Fruit fly (Drosophila melanogaster): ENCODE results near the gene CG1307.

CG1307 gene

dm6 chr3R:6657278-6658246, at the start of gene CG1307, which contains the start of gene twr:
Gene CG1307 (minus strand): TSS chr3R:6657442.
Gene twr (plus strand): TSS chr3R:6657882.
- TF ChIP-seq EcR (GFP tag; optimal IDR thresholded peaks at IDR 0.05), result no peak
- no peak for TF ChIP-seq CG8478 (optimal IDR thresholded peaks at IDR 0.05)

- TF ChIP-seq usp (GFP tag; optimal IDR thresholded peaks at IDR 0.05) (no peak), pan (optimal IDR thresholded peaks at IDR 0.05) (no peak)
Observed at dm6 chr3R:6706327-6706726, 49.1 kb upstream of the CG1307 start.

dm6 chr3R:6703784-6704183, 46.5 kb upstream of the CG1307 start, which contains the start of gene Ccp84Aa:
Gene Ccp84Aa (plus strand): TSS chr3R:6704084.
- TF ChIP-seq Dll (optimal IDR thresholded peaks at IDR 0.05), result no peak
- TF ChIP-seq CG8478 (optimal IDR thresholded peaks at IDR 0.05), result no peak
- TF ChIP-seq EcR (GFP tag; optimal IDR thresholded peaks at IDR 0.05), result no peak
- TF ChIP-seq psq (optimal IDR thresholded peaks at IDR 0.05), result no peak
- no peak for TF ChIP-seq pan (optimal IDR thresholded peaks at IDR 0.05)
- TF ChIP-seq usp (GFP tag; optimal IDR thresholded peaks at IDR 0.05), result no peak

- TF ChIP-seq pan (optimal IDR thresholded peaks at IDR 0.05) (no peak), psq (optimal IDR thresholded peaks at IDR 0.05) (no peak), CG8478 (optimal IDR thresholded peaks at IDR 0.05) (no peak), EcR (GFP tag; optimal IDR thresholded peaks at IDR 0.05) (no peak), usp (GFP tag; optimal IDR thresholded peaks at IDR 0.05) (no peak), Dll (optimal IDR thresholded peaks at IDR 0.05) (no peak)
Observed at dm6 chr3R:6702777-6703176, 45.5 kb upstream of the CG1307 start, which contains the start of gene Ccp84Ab. Gene Ccp84Ab (minus strand): TSS chr3R:6702877.

- TF ChIP-seq pan (optimal IDR thresholded peaks at IDR 0.05), result no peak
- no peak for TF ChIP-seq psq (optimal IDR thresholded peaks at IDR 0.05)
- TF ChIP-seq EcR (GFP tag; optimal IDR thresholded peaks at IDR 0.05), result no peak
Observed at dm6 chr3R:6696221-6696749, 39.0 kb upstream of the CG1307 start, which contains the start of gene Ccp84Ac. Gene Ccp84Ac (minus strand): TSS chr3R:6696271.

dm6 chr3R:6692432-6692831, 35.2 kb upstream of the CG1307 start, which contains the start of gene Ccp84Ad:
Gene Ccp84Ad (plus strand): TSS chr3R:6692732.
- no peak for TF ChIP-seq Dll (optimal IDR thresholded peaks at IDR 0.05)
- TF ChIP-seq psq (optimal IDR thresholded peaks at IDR 0.05), result no peak
- TF ChIP-seq pan (optimal IDR thresholded peaks at IDR 0.05), result no peak
- TF ChIP-seq usp (GFP tag; optimal IDR thresholded peaks at IDR 0.05), result no peak
- TF ChIP-seq EcR (GFP tag; optimal IDR thresholded peaks at IDR 0.05), result no peak
- TF ChIP-seq CG8478 (optimal IDR thresholded peaks at IDR 0.05), result no peak

dm6 chr3R:6691658-6692057, 34.4 kb upstream of the CG1307 start, which contains the start of gene Ccp84Ae:
Gene Ccp84Ae (minus strand): TSS chr3R:6691758.
- no peak for TF ChIP-seq psq (optimal IDR thresholded peaks at IDR 0.05)
- TF ChIP-seq pan (optimal IDR thresholded peaks at IDR 0.05), result no peak
- no peak for TF ChIP-seq CG8478 (optimal IDR thresholded peaks at IDR 0.05)
- TF ChIP-seq Dll (optimal IDR thresholded peaks at IDR 0.05), result no peak
- no peak for TF ChIP-seq EcR (GFP tag; optimal IDR thresholded peaks at IDR 0.05)
- TF ChIP-seq usp (GFP tag; optimal IDR thresholded peaks at IDR 0.05), result no peak

dm6 chr3R:6690139-6690538, 32.9 kb upstream of the CG1307 start, which contains the start of gene Ccp84Af:
Gene Ccp84Af (minus strand): TSS chr3R:6690239.
- no peak for TF ChIP-seq EcR (GFP tag; optimal IDR thresholded peaks at IDR 0.05)

dm6 chr3R:6688160-6688559, 30.9 kb upstream of the CG1307 start:
- TF ChIP-seq EcR (GFP tag; optimal IDR thresholded peaks at IDR 0.05) (no peak), Dll (optimal IDR thresholded peaks at IDR 0.05) (no peak), pan (optimal IDR thresholded peaks at IDR 0.05) (no peak), psq (optimal IDR thresholded peaks at IDR 0.05) (no peak)

- TF ChIP-seq psq (optimal IDR thresholded peaks at IDR 0.05) (no peak), EcR (GFP tag; optimal IDR thresholded peaks at IDR 0.05) (no peak), CG8478 (optimal IDR thresholded peaks at IDR 0.05) (no peak), usp (GFP tag; optimal IDR thresholded peaks at IDR 0.05) (no peak), Dll (optimal IDR thresholded peaks at IDR 0.05) (no peak), pan (optimal IDR thresholded peaks at IDR 0.05) (no peak)
Observed at dm6 chr3R:6687219-6687618, 30.0 kb upstream of the CG1307 start.

dm6 chr3R:6686428-6686827, 29.2 kb upstream of the CG1307 start, which contains the start of gene Ccp84Ag:
Gene Ccp84Ag (plus strand): TSS chr3R:6686728.
- TF ChIP-seq CG8478 (optimal IDR thresholded peaks at IDR 0.05) (no peak), pan (optimal IDR thresholded peaks at IDR 0.05) (no peak), usp (GFP tag; optimal IDR thresholded peaks at IDR 0.05) (no peak)

dm6 chr3R:6684145-6684544, 26.9 kb upstream of the CG1307 start, which contains the start of gene Edg84A:
Gene Edg84A (plus strand): TSS chr3R:6684445.
- TF ChIP-seq usp (GFP tag; optimal IDR thresholded peaks at IDR 0.05) (no peak), psq (optimal IDR thresholded peaks at IDR 0.05) (no peak), CG8478 (optimal IDR thresholded peaks at IDR 0.05) (no peak), EcR (GFP tag; optimal IDR thresholded peaks at IDR 0.05) (no peak)

dm6 chr3R:6683671-6684070, 26.4 kb upstream of the CG1307 start:
- TF ChIP-seq psq (optimal IDR thresholded peaks at IDR 0.05) (no peak), EcR (GFP tag; optimal IDR thresholded peaks at IDR 0.05) (no peak), usp (GFP tag; optimal IDR thresholded peaks at IDR 0.05) (no peak)
